Worm (Caenorhabditis elegans) whole organism, L3 larva: Measurements from ENCODE around the gene irld-12.

Experiments used
- R02D3.7 ChIP-seq: fragments of 150-350 bp; optimal IDR thresholded peaks from 2 replicates; lab custom pipeline; 2014; ENCODE audit warnings: missing biosample characterization, missing genetic modification characterization
- ceh-16 ChIP-seq: sonication (generic microtip); optimal IDR thresholded peaks from 2 replicates; lab custom pipeline; 2017; ENCODE audit warnings: missing biosample characterization, missing genetic modification characterization
- ceh-28 ChIP-seq: fragments of 150-350 bp; optimal IDR thresholded peaks from 2 replicates; lab custom pipeline; 2014; ENCODE audit warnings: missing biosample characterization, missing genetic modification reagents, missing genetic modification characterization
- ceh-82 ChIP-seq: fragments of 150-350 bp; optimal IDR thresholded peaks from 2 replicates; lab custom pipeline; 2014; ENCODE audit warnings: missing biosample characterization, missing genetic modification characterization
- ceh-9 ChIP-seq: sonication (generic microtip); optimal IDR thresholded peaks from 2 replicates; lab custom pipeline; 2018; ENCODE audit warnings: missing biosample characterization, missing genetic modification characterization
- daf-12 ChIP-seq: fragments of 150-350 bp; optimal IDR thresholded peaks from 2 replicates; lab custom pipeline; 2014; ENCODE audit warnings: missing biosample characterization, missing genetic modification reagents, missing genetic modification characterization
- egl-27 ChIP-seq: sonication (generic microtip); optimal IDR thresholded peaks from 4 replicates; lab custom pipeline; 2017; ENCODE audit warnings: missing biosample characterization, missing genetic modification reagents, missing genetic modification characterization
- egl-5 ChIP-seq: fragments of 150-350 bp; optimal IDR thresholded peaks from 2 replicates; lab custom pipeline; 2017; ENCODE audit warnings: missing biosample characterization, missing genetic modification reagents, missing genetic modification characterization, inconsistent platforms
- elt-1 ChIP-seq: fragments of 150-350 bp; optimal IDR thresholded peaks from 2 replicates; lab custom pipeline; 2014; ENCODE audit warnings: missing biosample characterization, missing genetic modification characterization
- elt-2 ChIP-seq: sonication (generic microtip); optimal IDR thresholded peaks from 2 replicates; lab custom pipeline; 2016; ENCODE audit warnings: missing genetic modification reagents, mild to moderate bottlenecking, missing genetic modification characterization, missing compliant biosample characterization
- eor-1 ChIP-seq, 2 experiments: fragments of 150-350 bp; optimal IDR thresholded peaks; 2 replicates each; lab custom pipeline; 2014 to 2018; ENCODE audit warnings: missing biosample characterization in 2 of 2, missing genetic modification characterization in 2 of 2
- fkh-10 ChIP-seq: sonication (generic microtip); optimal IDR thresholded peaks from 2 replicates; lab custom pipeline; 2017; ENCODE audit warnings: missing biosample characterization, missing genetic modification reagents, missing genetic modification characterization
- fos-1 ChIP-seq: fragments of 150-350 bp; optimal IDR thresholded peaks from 2 replicates; lab custom pipeline; 2014; ENCODE audit warnings: missing biosample characterization, missing genetic modification characterization
- hmg-11 ChIP-seq: sonication (generic microtip); optimal IDR thresholded peaks from 2 replicates; lab custom pipeline; 2016; ENCODE audit warnings: missing genetic modification characterization, missing compliant biosample characterization
- jun-1 ChIP-seq: fragments of 150-350 bp; optimal IDR thresholded peaks from 2 replicates; lab custom pipeline; 2014; ENCODE audit warnings: missing biosample characterization, missing genetic modification reagents, missing genetic modification characterization
- lsy-12 ChIP-seq: sonication (generic microtip); optimal IDR thresholded peaks from 2 replicates; lab custom pipeline; 2016; ENCODE audit warnings: mild to moderate bottlenecking, missing genetic modification characterization, missing compliant biosample characterization
- mdl-1 ChIP-seq: fragments of 150-350 bp; optimal IDR thresholded peaks from 2 replicates; lab custom pipeline; 2014; ENCODE audit warnings: missing biosample characterization, missing genetic modification characterization
- mml-1 ChIP-seq: fragments of 150-350 bp; sonication (generic microtip); optimal IDR thresholded peaks from 3 replicates; lab custom pipeline; 2014; ENCODE audit warnings: missing biosample characterization, missing genetic modification characterization
- nfya-1 ChIP-seq: sonication (generic microtip); optimal IDR thresholded peaks from 2 replicates; lab custom pipeline; 2017; ENCODE audit warnings: missing genetic modification characterization, mild to moderate bottlenecking, missing compliant biosample characterization, antibody characterized with exemption, moderate library complexity; ENCODE audit not compliant: insufficient read depth
- nhr-12 ChIP-seq: fragments of 150-350 bp; optimal IDR thresholded peaks from 2 replicates; lab custom pipeline; 2014; ENCODE audit warnings: missing biosample characterization, missing genetic modification characterization
- nhr-23 ChIP-seq: fragments of 150-350 bp; optimal IDR thresholded peaks from 2 replicates; lab custom pipeline; 2014; ENCODE audit warnings: missing biosample characterization, missing genetic modification reagents, missing genetic modification characterization
- nhr-237 ChIP-seq: fragments of 150-350 bp; optimal IDR thresholded peaks from 2 replicates; lab custom pipeline; 2014; ENCODE audit warnings: missing biosample characterization, missing genetic modification characterization
- nhr-28 ChIP-seq: fragments of 150-350 bp; optimal IDR thresholded peaks from 2 replicates; lab custom pipeline; 2014; ENCODE audit warnings: missing biosample characterization, missing genetic modification characterization
- nhr-43 ChIP-seq: sonication (generic microtip); optimal IDR thresholded peaks from 2 replicates; lab custom pipeline; 2016; ENCODE audit warnings: mild to moderate bottlenecking, missing genetic modification characterization, missing compliant biosample characterization; ENCODE audit not compliant: poor library complexity, severe bottlenecking
- nhr-67 ChIP-seq: fragments of 150-350 bp; optimal IDR thresholded peaks from 2 replicates; lab custom pipeline; 2014; ENCODE audit warnings: missing biosample characterization, missing genetic modification characterization
- nhr-77 ChIP-seq: fragments of 150-350 bp; optimal IDR thresholded peaks from 2 replicates; lab custom pipeline; 2014; ENCODE audit warnings: missing biosample characterization, missing genetic modification characterization
- pha-4 ChIP-seq: fragments of 150-350 bp; optimal IDR thresholded peaks from 2 replicates; lab custom pipeline; 2014; ENCODE audit warnings: missing biosample characterization, missing genetic modification reagents, missing genetic modification characterization
- sea-2 ChIP-seq: fragments of 150-350 bp; sonication (generic microtip); optimal IDR thresholded peaks from 4 replicates; lab custom pipeline; 2014; ENCODE audit warnings: missing biosample characterization, missing genetic modification reagents, missing genetic modification characterization
- skn-1 ChIP-seq: fragments of 150-350 bp; optimal IDR thresholded peaks from 2 replicates; lab custom pipeline; 2014; ENCODE audit warnings: missing biosample characterization, missing genetic modification characterization
- snpc-4 ChIP-seq: fragments of 150-350 bp; optimal IDR thresholded peaks from 2 replicates; lab custom pipeline; 2014; ENCODE audit warnings: missing biosample characterization, missing genetic modification characterization
- tbx-2 ChIP-seq: sonication (generic microtip); optimal IDR thresholded peaks from 2 replicates; lab custom pipeline; 2016; ENCODE audit warnings: mild to moderate bottlenecking, missing genetic modification characterization, missing compliant biosample characterization
- unc-39 ChIP-seq: sonication (generic microtip); optimal IDR thresholded peaks from 4 replicates; lab custom pipeline; 2017; ENCODE audit warnings: missing biosample characterization, missing genetic modification characterization
- unc-62 ChIP-seq: fragments of 150-350 bp; sonication (generic microtip); optimal IDR thresholded peaks from 4 replicates; lab custom pipeline; 2014; ENCODE audit warnings: missing biosample characterization, missing genetic modification reagents, missing genetic modification characterization
- zag-1 ChIP-seq: fragments of 150-350 bp; optimal IDR thresholded peaks from 2 replicates; lab custom pipeline; 2014; ENCODE audit warnings: missing biosample characterization, missing genetic modification characterization

irld-12 gene

DNA sequence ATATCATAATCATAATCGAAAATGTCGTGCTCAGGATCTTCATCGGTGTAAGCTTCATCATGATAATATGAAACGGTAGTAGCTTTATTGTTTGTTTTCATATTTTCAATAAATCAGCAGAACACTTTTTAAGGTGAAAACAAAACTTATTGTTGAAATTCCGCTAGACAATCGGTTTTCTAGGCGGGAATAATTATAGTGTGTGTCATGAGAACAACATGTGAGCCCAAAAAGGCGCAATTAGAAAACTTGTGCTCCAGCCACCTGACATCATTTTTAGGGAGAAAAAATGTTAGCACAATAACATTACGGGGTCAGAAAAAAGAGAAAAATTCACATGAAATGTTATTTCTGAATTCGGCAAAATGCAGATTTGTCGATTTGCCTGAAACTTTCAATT, 13.0 kb upstream of the irld-12 start, which contains the start of gene srw-8:
Gene srw-8 (minus strand): TSS at position 101 of the 400 bp plus-strand sequence.
- TF ChIP-seq sea-2 (no peak), nhr-23 (tag; lab: Kevin White, UChicago) (no peak), nhr-43 (tag; lab: Kevin White, UChicago) (no peak), unc-62 (no peak)

ce11 chrV:3032343-3032742, 11.1 kb upstream of the irld-12 start, which contains the start of gene irld-38:
irld-38 (minus strand) TSS chrV:3032443.
- TF ChIP-seq ceh-82 (tag; lab: Kevin White, UChicago) (no peak), ceh-28 (no peak), fkh-10 (GFP tag; lab: Kevin White, UChicago) (no peak), eor-1 (tag; optimal IDR thresholded peaks at IDR 0.05; lab: Kevin White, UChicago) (no peak), nhr-43 (tag; lab: Kevin White, UChicago) (no peak), elt-2 (tag; lab: Kevin White, UChicago) (no peak), tbx-2 (no peak), nfya-1 (no peak), skn-1 (no peak), pha-4 (tag; lab: Kevin White, UChicago) (no peak), mml-1 (tag; lab: Kevin White, UChicago) (no peak), nhr-28 (no peak), lsy-12 (tag; lab: Kevin White, UChicago) (no peak), daf-12 (tag; lab: Kevin White, UChicago) (no peak), ceh-16 (no peak)

ce11 chrV:3028205-3028604, 7.0 kb upstream of the irld-12 start, which contains the start of gene asp-7:
asp-7 (plus strand) TSS chrV:3028285.
- TF ChIP-seq tbx-2 (no peak), daf-12 (tag; lab: Kevin White, UChicago) (no peak), nhr-77 (tag; lab: Kevin White, UChicago) (no peak), elt-2 (tag; lab: Kevin White, UChicago) (peak; percentile 15), ceh-9 (tag; lab: Kevin White, UChicago) (no peak)

- peak; percentile 54 for TF ChIP-seq elt-2 (tag; lab: Kevin White, UChicago)
- TF ChIP-seq mdl-1 (tag; lab: Kevin White, UChicago), result no peak
Observed at ce11 chrV:3024274-3024673, 3.1 kb upstream of the irld-12 start, which contains the start of gene asp-8. asp-8 (plus strand) TSS chrV:3024549.

ce11 chrV:3017930-3018329, 3.3 kb downstream of the irld-12 start:
- TF ChIP-seq nhr-237, result no peak
- no peak for TF ChIP-seq fos-1
- no peak for TF ChIP-seq hmg-11 (tag; lab: Kevin White, UChicago)
- no peak for TF ChIP-seq mml-1 (tag; lab: Kevin White, UChicago)
- no peak for TF ChIP-seq egl-5 (tag; lab: Kevin White, UChicago)
- no peak for TF ChIP-seq R02D3.7 (tag; lab: Kevin White, UChicago)
- no peak for TF ChIP-seq ceh-28
- no peak for TF ChIP-seq snpc-4
- no peak for TF ChIP-seq nhr-43 (tag; lab: Kevin White, UChicago)
- TF ChIP-seq eor-1 (tag; optimal IDR thresholded peaks at IDR 0.05; lab: Kevin White, UChicago), result no peak
- TF ChIP-seq skn-1, result no peak
- no peak for TF ChIP-seq nhr-67 (tag; lab: Kevin White, UChicago)
- TF ChIP-seq nfya-1, result no peak
- TF ChIP-seq zag-1 (tag; lab: Kevin White, UChicago), result no peak
- no peak for TF ChIP-seq egl-27 (tag; lab: Kevin White, UChicago)
- no peak for TF ChIP-seq jun-1 (tag; lab: Kevin White, UChicago)

- TF ChIP-seq nhr-12 (tag; lab: Kevin White, UChicago), result no peak
- no peak for TF ChIP-seq elt-1 (tag; lab: Kevin White, UChicago)
- no peak for TF ChIP-seq fkh-10 (GFP tag; lab: Kevin White, UChicago)
- TF ChIP-seq unc-39, result no peak
Observed at ce11 chrV:3014185-3014584, 7.0 kb downstream of the irld-12 start, which contains the start of gene K12D9.1. K12D9.1 (plus strand) TSS chrV:3014485.
